Worm (Caenorhabditis elegans): Measurements from ENCODE around the gene cyp-35A2.

DNA sequence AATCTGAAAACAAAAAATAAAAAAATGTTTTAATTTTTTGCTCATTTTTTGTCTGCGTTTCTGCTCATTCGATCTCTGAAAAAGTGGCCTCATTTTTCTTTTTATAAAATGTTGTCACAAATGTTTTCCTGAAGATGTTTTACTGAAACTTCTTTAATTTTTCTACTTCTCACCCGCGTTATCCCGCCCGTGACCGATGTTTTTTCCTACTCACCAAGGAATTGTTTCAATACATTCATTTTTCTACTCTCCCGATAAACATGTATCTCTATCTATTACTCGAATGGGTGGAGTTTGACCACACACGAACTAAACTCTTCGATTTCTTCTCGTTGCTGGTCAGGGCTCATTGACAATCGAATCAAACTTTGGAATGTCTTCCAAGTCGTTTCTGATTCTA, 33.1 kb downstream of the cyp-35A2 start, which contains the start of gene F10G2.2:
- no peak for TF ChIP-seq him-1 (tag; optimal IDR thresholded peaks at IDR 0.05)
- TF ChIP-seq W03F9.2 (tag; optimal IDR thresholded peaks at IDR 0.05) = no peak
- no peak for TF ChIP-seq dao-5 (tag; optimal IDR thresholded peaks at IDR 0.05)
